Fruit fly (Drosophila melanogaster) whole organism, embryonic: ENCODE measurements around the gene cwo.

Source experiments
- CG10274 ChIP-seq: fragments of 200-800 bp; sonication (Bioruptor generic); optimal IDR thresholded peaks from 3 replicates; lab custom pipeline; 2017; ENCODE audit warnings: missing biosample characterization, mild to moderate bottlenecking, missing genetic modification characterization
- CG11560 ChIP-seq: fragments of 200-800 bp; sonication (Bioruptor generic); IDR thresholded peaks from 3 replicates; pipeline ENCODE4 v1.3.6; 2022; ENCODE audit warnings: missing biosample characterization, missing genetic modification characterization
- CG12155 ChIP-seq: fragments of 200-800 bp; sonication (Bioruptor generic); optimal IDR thresholded peaks from 3 replicates; lab custom pipeline; 2016; ENCODE audit warnings: missing biosample characterization, missing genetic modification characterization
- CG13123 ChIP-seq: fragments of 200-800 bp; sonication (Bioruptor generic); optimal IDR thresholded peaks from 2 replicates; lab custom pipeline; 2016; ENCODE audit warnings: missing biosample characterization, missing genetic modification characterization
- CG14710 ChIP-seq: fragments of 200-800 bp; sonication (Bioruptor generic); optimal IDR thresholded peaks from 3 replicates; lab custom pipeline; 2019; ENCODE audit warnings: missing biosample characterization, mild to moderate bottlenecking, missing genetic modification characterization, moderate library complexity
- CG1602 ChIP-seq: fragments of 200-800 bp; sonication (Bioruptor generic); optimal IDR thresholded peaks from 3 replicates; lab custom pipeline; 2016; ENCODE audit warnings: missing biosample characterization, missing genetic modification characterization
- CG17186 ChIP-seq: fragments of 200-800 bp; sonication (Bioruptor generic); optimal IDR thresholded peaks from 3 replicates; lab custom pipeline; 2017; ENCODE audit warnings: missing biosample characterization, missing genetic modification reagents, missing genetic modification characterization
- CG17385 ChIP-seq: fragments of 200-800 bp; sonication (Bioruptor generic); optimal IDR thresholded peaks from 3 replicates; lab custom pipeline; 2018; ENCODE audit warnings: missing biosample characterization, mild to moderate bottlenecking, missing genetic modification characterization
- CG2889 ChIP-seq: fragments of 200-800 bp; sonication (Bioruptor generic); IDR thresholded peaks from 3 replicates; pipeline ENCODE4 v1.3.6; 2022; ENCODE audit warnings: missing biosample characterization, missing genetic modification characterization
- CG3407 ChIP-seq: fragments of 200-800 bp; sonication (Bioruptor generic); optimal IDR thresholded peaks from 2 replicates; lab custom pipeline; 2018; ENCODE audit warnings: missing biosample characterization, mild to moderate bottlenecking, missing genetic modification characterization
- CG6272 ChIP-seq: fragments of 200-800 bp; sonication (Bioruptor generic); IDR thresholded peaks from 2 replicates; pipeline ENCODE4 v1.3.6; 2022; ENCODE audit warnings: missing biosample characterization, missing genetic modification characterization
- CG6765 ChIP-seq: fragments of 200-800 bp; sonication (Bioruptor generic); optimal IDR thresholded peaks from 3 replicates; lab custom pipeline; 2017; ENCODE audit warnings: missing biosample characterization, mild to moderate bottlenecking, missing genetic modification characterization
- CG7786 ChIP-seq: fragments of 200-800 bp; sonication (Bioruptor generic); optimal IDR thresholded peaks from 2 replicates; lab custom pipeline; 2016; ENCODE audit warnings: missing biosample characterization, missing genetic modification characterization
- CG8765 ChIP-seq: fragments of 200-800 bp; sonication (Bioruptor generic); IDR thresholded peaks from 2 replicates; pipeline ENCODE4 v1.3.6; 2022; ENCODE audit warnings: missing biosample characterization, missing genetic modification characterization
- CG8944 ChIP-seq: fragments of 200-800 bp; sonication (Bioruptor generic); optimal IDR thresholded peaks from 3 replicates; lab custom pipeline; 2016; ENCODE audit warnings: missing biosample characterization, missing genetic modification characterization
- CG9797 ChIP-seq: fragments of 200-800 bp; sonication (Bioruptor generic); optimal IDR thresholded peaks from 3 replicates; lab custom pipeline; 2018; ENCODE audit warnings: missing biosample characterization, mild to moderate bottlenecking, missing genetic modification characterization
- Chrac-16 ChIP-seq: fragments of 200-800 bp; sonication (Bioruptor generic); optimal IDR thresholded peaks from 3 replicates; lab custom pipeline; 2016; ENCODE audit warnings: missing biosample characterization, missing genetic modification characterization
- Dad ChIP-seq: fragments of 200-800 bp; sonication (Bioruptor generic); optimal IDR thresholded peaks from 3 replicates; lab custom pipeline; 2016; ENCODE audit warnings: missing biosample characterization, missing genetic modification characterization
- Ets97D ChIP-seq: fragments of 200-800 bp; sonication (Bioruptor generic); optimal IDR thresholded peaks from 3 replicates; lab custom pipeline; 2016; ENCODE audit warnings: missing biosample characterization, missing genetic modification characterization
- Hey ChIP-seq: fragments of 200-800 bp; sonication (Bioruptor generic); optimal IDR thresholded peaks from 3 replicates; lab custom pipeline; 2018; ENCODE audit warnings: missing biosample characterization, mild to moderate bottlenecking, missing genetic modification characterization
- HmgD ChIP-seq: fragments of 200-800 bp; sonication (Bioruptor generic); optimal IDR thresholded peaks from 3 replicates; lab custom pipeline; 2016; ENCODE audit warnings: missing biosample characterization, missing genetic modification characterization
- Hr3 ChIP-seq: fragments of 200-800 bp; sonication (Bioruptor generic); optimal IDR thresholded peaks from 3 replicates; lab custom pipeline; 2016; ENCODE audit warnings: missing biosample characterization, missing genetic modification characterization
- Max ChIP-seq: fragments of 200-800 bp; sonication (Bioruptor generic); optimal IDR thresholded peaks from 2 replicates; lab custom pipeline; 2016; ENCODE audit warnings: missing biosample characterization, mild to moderate bottlenecking, missing genetic modification characterization
- Nf-YC ChIP-seq: fragments of 200-800 bp; optimal IDR thresholded peaks from 3 replicates; lab custom pipeline; 2019; ENCODE audit warnings: missing biosample characterization, mild to moderate bottlenecking, missing genetic modification characterization, moderate library complexity
- NfI ChIP-seq: fragments of 200-800 bp; sonication (Bioruptor generic); optimal IDR thresholded peaks from 3 replicates; lab custom pipeline; 2018; ENCODE audit warnings: missing biosample characterization, mild to moderate bottlenecking, missing genetic modification characterization, moderate library complexity
- Poxn ChIP-seq: fragments of 200-800 bp; sonication (Bioruptor generic); IDR thresholded peaks from 2 replicates; pipeline ENCODE4 v1.3.6; 2022; ENCODE audit warnings: missing biosample characterization, missing genetic modification characterization
- Ptx1 ChIP-seq: fragments of 200-800 bp; sonication (Bioruptor generic); IDR thresholded peaks from 2 replicates; pipeline ENCODE4 v1.3.6; 2022; ENCODE audit warnings: missing biosample characterization, missing genetic modification characterization
- Ravus ChIP-seq: fragments of 200-800 bp; sonication (Bioruptor generic); IDR thresholded peaks from 2 replicates; pipeline ENCODE4 v1.3.6; 2022; ENCODE audit warnings: missing biosample characterization, missing genetic modification characterization
- Rfx ChIP-seq: fragments of 200-800 bp; sonication (Bioruptor generic); IDR thresholded peaks from 2 replicates; pipeline ENCODE4 v1.3.6; 2022; ENCODE audit warnings: missing biosample characterization, missing genetic modification characterization
- Scr ChIP-seq: fragments of 200-800 bp; sonication (Bioruptor generic); IDR thresholded peaks from 2 replicates; pipeline ENCODE4 v1.3.6; 2022; ENCODE audit warnings: missing biosample characterization, missing genetic modification characterization; ENCODE audit not compliant: partially characterized antibody
- Six4 ChIP-seq: fragments of 200-800 bp; sonication (Bioruptor generic); optimal IDR thresholded peaks from 2 replicates; lab custom pipeline; 2016; ENCODE audit warnings: missing biosample characterization, missing genetic modification characterization
- Sry-β ChIP-seq: fragments of 200-800 bp; sonication (Bioruptor generic); optimal IDR thresholded peaks from 2 replicates; lab custom pipeline; 2018; ENCODE audit warnings: missing biosample characterization, mild to moderate bottlenecking, missing genetic modification characterization, moderate library complexity
- Stat92E ChIP-seq, 3 experiments: fragments of >200 bp in 2 of 3; fragments of 200-800 bp in 1 of 3; sonication (Bioruptor generic) in 1 of 3; optimal IDR thresholded peaks; 2 replicates each; lab custom pipeline; 2017 to 2019; ENCODE audit warnings: missing biosample characterization in 3 of 3, missing genetic modification characterization in 3 of 3, mild to moderate bottlenecking in 1 of 3, moderate library complexity in 1 of 3
- Trl ChIP-seq, 3 experiments: fragments of >200 bp in 2 of 3; fragments of 200-800 bp in 1 of 3; sonication (Bioruptor generic) in 1 of 3; optimal IDR thresholded peaks; 2 replicates in 1 of 3; 3 replicates in 2 of 3; lab custom pipeline; 2016 to 2017; ENCODE audit warnings: missing biosample characterization in 1 of 3, missing genetic modification characterization in 1 of 3
- abd-A ChIP-seq: fragments of 200-800 bp; sonication (Bioruptor generic); optimal IDR thresholded peaks from 3 replicates; lab custom pipeline; 2019; ENCODE audit warnings: missing biosample characterization, mild to moderate bottlenecking, missing genetic modification characterization, moderate library complexity
- cg ChIP-seq: fragments of 200-800 bp; sonication (Bioruptor generic); optimal IDR thresholded peaks from 3 replicates; lab custom pipeline; 2019; ENCODE audit warnings: missing biosample characterization, mild to moderate bottlenecking, missing genetic modification characterization, moderate library complexity
- chif ChIP-seq, 2 experiments: fragments of 200-800 bp; sonication (Bioruptor generic); optimal IDR thresholded peaks; 3 replicates each; lab custom pipeline; 2016; ENCODE audit warnings: missing biosample characterization in 2 of 2, missing genetic modification characterization in 2 of 2
- fd3F ChIP-seq: fragments of 200-800 bp; sonication (Bioruptor generic); optimal IDR thresholded peaks from 2 replicates; lab custom pipeline; 2018; ENCODE audit warnings: missing biosample characterization, mild to moderate bottlenecking, missing genetic modification characterization, moderate library complexity
- jigr1 ChIP-seq: fragments of 200-800 bp; sonication (Bioruptor generic); IDR thresholded peaks from 3 replicates; pipeline ENCODE4 v1.3.6; 2022; ENCODE audit warnings: missing biosample characterization, missing genetic modification characterization
- kay ChIP-seq: fragments of 200-800 bp; sonication (Bioruptor generic); optimal IDR thresholded peaks from 2 replicates; lab custom pipeline; 2016; ENCODE audit warnings: missing biosample characterization, missing genetic modification characterization
- mirr ChIP-seq: fragments of 200-800 bp; sonication (Bioruptor generic); optimal IDR thresholded peaks from 3 replicates; lab custom pipeline; 2018; ENCODE audit warnings: missing biosample characterization, mild to moderate bottlenecking, missing genetic modification characterization
- nmo ChIP-seq: fragments of 200-800 bp; sonication (Bioruptor generic); optimal IDR thresholded peaks from 2 replicates; lab custom pipeline; 2018; ENCODE audit warnings: missing biosample characterization, mild to moderate bottlenecking, missing genetic modification characterization, moderate library complexity
- p53 ChIP-seq: fragments of 200-800 bp; sonication (Bioruptor generic); optimal IDR thresholded peaks from 2 replicates; lab custom pipeline; 2016; ENCODE audit warnings: missing biosample characterization, missing genetic modification characterization
- repo ChIP-seq: fragments of 200-800 bp; sonication (Bioruptor generic); optimal IDR thresholded peaks from 2 replicates; lab custom pipeline; 2016; ENCODE audit warnings: missing biosample characterization, missing genetic modification characterization
- ro ChIP-seq: fragments of 200-800 bp; sonication (Bioruptor generic); IDR thresholded peaks from 2 replicates; pipeline ENCODE4 v1.3.6; 2022; ENCODE audit warnings: missing biosample characterization, missing genetic modification characterization
- tgo ChIP-seq: fragments of 200-800 bp; sonication (Bioruptor generic); IDR thresholded peaks from 3 replicates; pipeline ENCODE4 v1.3.6; 2022; ENCODE audit warnings: missing biosample characterization, missing genetic modification characterization
- tna ChIP-seq: fragments of 200-800 bp; sonication (Bioruptor generic); IDR thresholded peaks from 2 replicates; pipeline ENCODE4 v1.3.6; 2022; ENCODE audit warnings: missing biosample characterization, missing genetic modification characterization; ENCODE audit not compliant: partially characterized antibody
- vvl ChIP-seq: fragments of 200-800 bp; sonication (Bioruptor generic); IDR thresholded peaks from 2 replicates; pipeline ENCODE4 v1.3.6; 2022; ENCODE audit warnings: missing biosample characterization, missing genetic modification characterization
- z ChIP-seq: fragments of 200-800 bp; sonication (Bioruptor generic); IDR thresholded peaks from 3 replicates; pipeline ENCODE4 v1.3.6; 2022; ENCODE audit warnings: missing biosample characterization, missing genetic modification characterization
- zf30C ChIP-seq: fragments of 200-800 bp; sonication (Bioruptor generic); optimal IDR thresholded peaks from 3 replicates; lab custom pipeline; 2018; ENCODE audit warnings: missing biosample characterization, mild to moderate bottlenecking, missing genetic modification characterization

Gene cwo

dm6 chr3R:10415923-10416322, 27.9 kb downstream of the cwo start, which contains the start of gene CG6345 (continued):
- peak; percentile 55 for TF ChIP-seq CG10274 (GFP tag; lab: Kevin White, UChicago)
- TF ChIP-seq CG13123 (GFP tag; lab: Kevin White, UChicago), result peak; percentile 69
- no peak; the same call in 1 of the 2 replicates for TF ChIP-seq ro (GFP tag; lab: Robert Waterston, UW)
- TF ChIP-seq jigr1 (GFP tag; lab: Robert Waterston, UW), result no peak
- TF ChIP-seq Stat92E (GFP tag; optimal IDR thresholded peaks at IDR 0.05; lab: Kevin White, UChicago), result peak in 1 of 3 experiments; percentile 36
- peak; percentile 72 for TF ChIP-seq p53 (GFP tag; lab: Kevin White, UChicago)
- TF ChIP-seq nmo (GFP tag; lab: Kevin White, UChicago), result peak; percentile 77
- peak; percentile 78 for TF ChIP-seq Six4 (GFP tag; lab: Kevin White, UChicago)
- TF ChIP-seq Chrac-16, result peak; percentile 78
- TF ChIP-seq zf30C (GFP tag; lab: Kevin White, UChicago), result peak; percentile 7
- peak; percentile 87 for TF ChIP-seq CG14710 (tag; lab: Kevin White, UChicago)
- TF ChIP-seq mirr, result peak; percentile 92
- peak; percentile 20 for TF ChIP-seq Hey
- no peak for TF ChIP-seq cg
- TF ChIP-seq tgo, result peak; percentile 73
- peak; percentile 71 for TF ChIP-seq Ptx1 (GFP tag; lab: Robert Waterston, UW)
- TF ChIP-seq Hr3 (GFP tag; lab: Kevin White, UChicago), result peak; percentile 80
- TF ChIP-seq Dad, result peak; percentile 72
- TF ChIP-seq CG12155 (GFP tag; lab: Kevin White, UChicago), result peak; percentile 63
- no peak for TF ChIP-seq CG11560
- peak; percentile 32 for TF ChIP-seq CG7786 (GFP tag; lab: Kevin White, UChicago)
- no peak for TF ChIP-seq Poxn (GFP tag; lab: Robert Waterston, UW)
- 0 out of 2 replicates have a peak, but pooled peaks have one; percentile 30 for TF ChIP-seq CG8765
- TF ChIP-seq Max (GFP tag; lab: Kevin White, UChicago), result peak; percentile 85
- TF ChIP-seq CG1602 (GFP tag; lab: Kevin White, UChicago), result peak; percentile 73
- no peak for TF ChIP-seq tna
- TF ChIP-seq HmgD (GFP tag; lab: Kevin White, UChicago), result peak; percentile 50
- TF ChIP-seq Ravus (GFP tag; lab: Robert Waterston, UW), result peak; percentile 15; the same call in 1 of the 2 replicates
- TF ChIP-seq CG6272 (GFP tag; lab: Robert Waterston, UW), result peak; percentile 45; the same call in 1 of the 2 replicates
- peak; percentile 62 for TF ChIP-seq Sry-β
- no peak for TF ChIP-seq Trl (optimal IDR thresholded peaks at IDR 0.05; lab: Kevin White, UChicago)
- peak; percentile 92 for TF ChIP-seq Trl (GFP tag; optimal IDR thresholded peaks at IDR 0.05; lab: Kevin White, UChicago)
- peak; percentile 90 for TF ChIP-seq NfI
- TF ChIP-seq Rfx, result peak; percentile 97
- peak; percentile 65 for TF ChIP-seq fd3F (GFP tag; lab: Kevin White, UChicago)
- TF ChIP-seq chif (GFP tag; optimal IDR thresholded peaks at IDR 0.05; lab: Kevin White, UChicago), result peak; percentile 77 to 88

dm6 chr3R:10421167-10421566, 33.1 kb downstream of the cwo start:
- TF ChIP-seq vvl (GFP tag; lab: Robert Waterston, UW) (no peak), CG9797 (no peak), Ets97D (GFP tag; lab: Kevin White, UChicago) (no peak), CG3407 (GFP tag; lab: Kevin White, UChicago) (no peak), CG17385 (no peak), repo (GFP tag; lab: Kevin White, UChicago) (no peak), Stat92E (GFP tag; optimal IDR thresholded peaks at IDR 0.05; lab: Kevin White, UChicago) (no peak), CG2889 (no peak), cg (peak; percentile 14), CG17186 (GFP tag; lab: Kevin White, UChicago) (no peak), CG8944 (GFP tag; lab: Kevin White, UChicago) (no peak), z (GFP tag; lab: Robert Waterston, UW) (no peak), Scr (GFP tag; lab: Robert Waterston, UW) (no peak), CG6765 (no peak), Nf-YC (tag; lab: Kevin White, UChicago) (peak; percentile 32), kay (no peak), abd-A (peak; percentile 63)
- TF ChIP-seq, all 482 proteins: peak for 3
